Worm (Caenorhabditis elegans) whole organism, young adult: Measurements from ENCODE around the gene clec-40.

ENCODE experiments used
- B0261.1 ChIP-seq: sonication (generic microtip); optimal IDR thresholded peaks from 2 replicates; lab custom pipeline; 2016; ENCODE audit warnings: mild to moderate bottlenecking, missing genetic modification characterization, moderate library complexity, missing compliant biosample characterization
- B0336.3 ChIP-seq: fragments of 200-800 bp; sonication (Bioruptor generic); IDR thresholded peaks from 2 replicates; pipeline ENCODE4 v1.3.6; 2022; ENCODE audit warnings: missing genetic modification characterization, missing compliant biosample characterization
- F39B2.1 ChIP-seq: fragments of 200-800 bp; sonication (Bioruptor generic); IDR thresholded peaks from 2 replicates; pipeline ENCODE4 v1.3.6; 2022; ENCODE audit warnings: missing genetic modification reagents, missing genetic modification characterization, missing compliant biosample characterization
- F49E8.2 ChIP-seq: sonication (generic microtip); optimal IDR thresholded peaks from 3 replicates; lab custom pipeline; 2017; ENCODE audit warnings: missing genetic modification characterization, mild to moderate bottlenecking, missing compliant biosample characterization, antibody characterized with exemption, moderate library complexity; ENCODE audit not compliant: insufficient read depth
- F52B5.7 ChIP-seq: sonication (generic microtip); optimal IDR thresholded peaks from 2 replicates; lab custom pipeline; 2016; ENCODE audit warnings: mild to moderate bottlenecking, missing genetic modification characterization, missing compliant biosample characterization
- F57A8.1 ChIP-seq: fragments of 200-800 bp; sonication (Bioruptor generic); optimal IDR thresholded peaks from 2 replicates; lab custom pipeline; 2018; ENCODE audit warnings: mild to moderate bottlenecking, missing genetic modification characterization, moderate library complexity, missing compliant biosample characterization
- F57C9.4 ChIP-seq: sonication (generic microtip); optimal IDR thresholded peaks from 2 replicates; lab custom pipeline; 2017; ENCODE audit warnings: mild to moderate bottlenecking, missing genetic modification characterization, missing compliant biosample characterization
- K11D2.4 ChIP-seq: fragments of 200-800 bp; sonication (Bioruptor generic); IDR thresholded peaks from 2 replicates; pipeline ENCODE4 v1.3.6; 2022; ENCODE audit warnings: missing genetic modification reagents, missing genetic modification characterization, missing compliant biosample characterization
- T07F8.4 ChIP-seq: sonication (generic microtip); optimal IDR thresholded peaks from 2 replicates; lab custom pipeline; 2016; ENCODE audit warnings: mild to moderate bottlenecking, missing genetic modification characterization, moderate library complexity, missing compliant biosample characterization
- T26A5.8 ChIP-seq: sonication (generic microtip); optimal IDR thresholded peaks from 2 replicates; lab custom pipeline; 2016; ENCODE audit warnings: missing genetic modification characterization, missing compliant biosample characterization
- Y67H2A.10 ChIP-seq: fragments of 200-800 bp; sonication (Bioruptor generic); conservative IDR thresholded peaks from 2 replicates; pipeline ENCODE4 v1.3.6; 2022; ENCODE audit warnings: missing genetic modification reagents, missing genetic modification characterization, missing compliant biosample characterization
- Y95B8A.8 ChIP-seq: fragments of 200-800 bp; sonication (Bioruptor generic); IDR thresholded peaks from 2 replicates; pipeline ENCODE4 v1.3.6; 2022; ENCODE audit warnings: missing genetic modification reagents, missing genetic modification characterization, missing compliant biosample characterization
- ZK185.1 ChIP-seq: sonication (generic microtip); optimal IDR thresholded peaks from 2 replicates; lab custom pipeline; 2016; ENCODE audit warnings: mild to moderate bottlenecking, missing genetic modification characterization, missing compliant biosample characterization; ENCODE audit not compliant: poor library complexity, severe bottlenecking
- aptf-2 ChIP-seq: fragments of 200-800 bp; sonication (Bioruptor generic); conservative IDR thresholded peaks from 2 replicates; pipeline ENCODE4 v1.3.6; 2022; ENCODE audit warnings: missing genetic modification reagents, missing genetic modification characterization, missing compliant biosample characterization
- athp-1 ChIP-seq: sonication (generic microtip); optimal IDR thresholded peaks from 2 replicates; lab custom pipeline; 2017; ENCODE audit warnings: mild to moderate bottlenecking, missing genetic modification characterization, missing compliant biosample characterization
- attf-3 ChIP-seq: fragments of 200-800 bp; sonication (Bioruptor generic); conservative IDR thresholded peaks from 2 replicates; pipeline ENCODE4 v1.3.6; 2022; ENCODE audit warnings: missing genetic modification reagents, missing genetic modification characterization, missing compliant biosample characterization
- attf-5 ChIP-seq: fragments of 200-800 bp; sonication (Bioruptor generic); optimal IDR thresholded peaks from 2 replicates; lab custom pipeline; 2018; ENCODE audit warnings: mild to moderate bottlenecking, missing genetic modification characterization, missing compliant biosample characterization
- attf-6 ChIP-seq: fragments of 200-800 bp; sonication (Bioruptor generic); IDR thresholded peaks from 2 replicates; pipeline ENCODE4 v1.3.6; 2022; ENCODE audit warnings: missing genetic modification reagents, missing genetic modification characterization, missing compliant biosample characterization
- bed-1 ChIP-seq: fragments of 200-800 bp; sonication (Bioruptor generic); IDR thresholded peaks from 2 replicates; pipeline ENCODE4 v1.3.6; 2022; ENCODE audit warnings: missing genetic modification reagents, missing genetic modification characterization, missing compliant biosample characterization
- ccch-3 ChIP-seq: fragments of 200-800 bp; sonication (Bioruptor generic); optimal IDR thresholded peaks from 2 replicates; lab custom pipeline; 2018; ENCODE audit warnings: mild to moderate bottlenecking, missing genetic modification characterization, missing compliant biosample characterization
- cebp-1 ChIP-seq, 2 experiments: fragments of 200-800 bp in 1 of 2; sonication (Bioruptor generic) in 1 of 2; sonication (generic microtip) in 1 of 2; IDR thresholded peaks in 1 of 2; optimal IDR thresholded peaks in 1 of 2; 2 replicates each; pipeline versions ENCODE4 v1.3.6 to Lab custom; 2017 to 2022; ENCODE audit warnings: missing compliant biosample characterization in 2 of 2, missing genetic modification characterization in 2 of 2, mild to moderate bottlenecking in 1 of 2, missing genetic modification reagents in 1 of 2, moderate library complexity in 1 of 2
- ceh-100 ChIP-seq: fragments of 200-800 bp; sonication (Bioruptor generic); IDR thresholded peaks from 2 replicates; pipeline ENCODE4 v1.3.6; 2022; ENCODE audit warnings: missing genetic modification reagents, missing genetic modification characterization, missing compliant biosample characterization
- dpl-1 ChIP-seq: fragments of 150-350 bp; optimal IDR thresholded peaks from 2 replicates; lab custom pipeline; 2014; ENCODE audit warnings: missing biosample characterization, missing genetic modification reagents, missing genetic modification characterization
- ekl-4 ChIP-seq: fragments of 200-800 bp; sonication (Bioruptor generic); IDR thresholded peaks from 2 replicates; pipeline ENCODE4 v1.3.6; 2022; ENCODE audit warnings: missing genetic modification reagents, missing genetic modification characterization, missing compliant biosample characterization
- fkh-3 ChIP-seq: sonication (generic microtip); optimal IDR thresholded peaks from 2 replicates; lab custom pipeline; 2016; ENCODE audit warnings: mild to moderate bottlenecking, missing genetic modification characterization, missing compliant biosample characterization
- gei-17 ChIP-seq: fragments of 200-800 bp; sonication (Bioruptor generic); optimal IDR thresholded peaks from 2 replicates; lab custom pipeline; 2018; ENCODE audit warnings: mild to moderate bottlenecking, missing genetic modification characterization, missing compliant biosample characterization
- hmg-1.2 ChIP-seq: fragments of 200-800 bp; sonication (Bioruptor generic); IDR thresholded peaks from 2 replicates; pipeline ENCODE4 v1.3.6; 2022; ENCODE audit warnings: missing genetic modification reagents, missing genetic modification characterization, missing compliant biosample characterization
- hrde-1 ChIP-seq: sonication (generic microtip); optimal IDR thresholded peaks from 2 replicates; lab custom pipeline; 2016; ENCODE audit warnings: missing genetic modification characterization, mild to moderate bottlenecking, missing compliant biosample characterization, moderate library complexity, missing genotype, missing genetic modification reagents, borderline replicate concordance
- lin-26 ChIP-seq: fragments of 200-800 bp; sonication (Bioruptor generic); IDR thresholded peaks from 2 replicates; pipeline ENCODE4 v1.3.6; 2022; ENCODE audit warnings: missing genetic modification reagents, missing genetic modification characterization, missing compliant biosample characterization
- lin-35 ChIP-seq, 3 experiments: fragments of 150-350 bp in 2 of 3; sonication (generic microtip) in 1 of 3; optimal IDR thresholded peaks; 2 replicates each; lab custom pipeline; 2014 to 2018; ENCODE audit warnings: missing biosample characterization in 3 of 3, missing genetic modification characterization in 3 of 3, missing genetic modification reagents in 3 of 3
- lin-54 ChIP-seq: fragments of 200-800 bp; sonication (Bioruptor generic); optimal IDR thresholded peaks from 2 replicates; lab custom pipeline; 2018; ENCODE audit warnings: mild to moderate bottlenecking, missing genetic modification characterization, missing compliant biosample characterization
- lir-1 ChIP-seq: fragments of 200-800 bp; sonication (Bioruptor generic); conservative IDR thresholded peaks from 2 replicates; pipeline ENCODE4 v1.3.6; 2022; ENCODE audit warnings: missing genetic modification reagents, missing genetic modification characterization, missing compliant biosample characterization
- lsy-27 ChIP-seq: sonication (generic microtip); optimal IDR thresholded peaks from 2 replicates; lab custom pipeline; 2017; ENCODE audit warnings: missing genetic modification characterization, mild to moderate bottlenecking, missing compliant biosample characterization, antibody characterized with exemption, missing genotype, borderline replicate concordance; ENCODE audit not compliant: insufficient read depth
- madf-10 ChIP-seq: sonication (generic microtip); optimal IDR thresholded peaks from 2 replicates; lab custom pipeline; 2016; ENCODE audit warnings: mild to moderate bottlenecking, missing genetic modification characterization, missing compliant biosample characterization
- mes-4 ChIP-seq: sonication (generic microtip); optimal IDR thresholded peaks from 2 replicates; lab custom pipeline; 2016; ENCODE audit warnings: missing genotype, missing genetic modification characterization, missing compliant biosample characterization
- nfya-1 ChIP-seq: sonication (generic microtip); optimal IDR thresholded peaks from 2 replicates; lab custom pipeline; 2017; ENCODE audit warnings: antibody characterized with exemption, missing compliant biosample characterization, missing genetic modification characterization, borderline replicate concordance; ENCODE audit not compliant: insufficient read depth
- nfya-2 ChIP-seq: fragments of 200-800 bp; sonication (Bioruptor generic); IDR thresholded peaks from 2 replicates; pipeline ENCODE4 v1.3.6; 2022; ENCODE audit warnings: missing genetic modification reagents, missing genetic modification characterization, missing compliant biosample characterization
- nfyb-1 ChIP-seq: fragments of 200-800 bp; sonication (Bioruptor generic); IDR thresholded peaks from 2 replicates; pipeline ENCODE4 v1.3.6; 2022; ENCODE audit warnings: missing genetic modification reagents, missing genetic modification characterization, missing compliant biosample characterization
- sea-2 ChIP-seq: fragments of 200-800 bp; sonication (Bioruptor generic); IDR thresholded peaks from 2 replicates; pipeline ENCODE4 v1.3.6; 2022; ENCODE audit warnings: missing genetic modification characterization, missing compliant biosample characterization
- snpc-1.1 ChIP-seq: sonication (generic microtip); optimal IDR thresholded peaks from 2 replicates; lab custom pipeline; 2017; ENCODE audit warnings: missing genetic modification characterization, mild to moderate bottlenecking, missing compliant biosample characterization, antibody characterized with exemption, moderate library complexity, missing genotype, missing genetic modification reagents; ENCODE audit not compliant: insufficient read depth
- snpc-1.3 ChIP-seq: sonication (generic microtip); optimal IDR thresholded peaks from 2 replicates; lab custom pipeline; 2017; ENCODE audit warnings: missing genetic modification characterization, mild to moderate bottlenecking, missing compliant biosample characterization, antibody characterized with exemption, moderate library complexity, missing genotype, missing genetic modification reagents; ENCODE audit not compliant: insufficient read depth
- zfh-2 ChIP-seq: fragments of 200-800 bp; sonication (Bioruptor generic); conservative IDR thresholded peaks from 2 replicates; pipeline ENCODE4 v1.3.6; 2022; ENCODE audit warnings: missing genetic modification reagents, missing genetic modification characterization, missing compliant biosample characterization
- zim-3 ChIP-seq: sonication (generic microtip); optimal IDR thresholded peaks from 2 replicates; lab custom pipeline; 2017; ENCODE audit warnings: mild to moderate bottlenecking, missing genetic modification characterization, moderate library complexity, missing compliant biosample characterization
- ztf-3 ChIP-seq: fragments of 200-800 bp; sonication (Bioruptor generic); optimal IDR thresholded peaks from 2 replicates; lab custom pipeline; 2018; ENCODE audit warnings: mild to moderate bottlenecking, missing genetic modification characterization, missing compliant biosample characterization

Gene clec-40

ce11 chrV:16794828-16795354, 46.0 kb downstream of the clec-40 start, which contains the start of the genes ctps-1 and pus-1 (continued):
- TF ChIP-seq snpc-1.1 (tag; lab: Kevin White, UChicago) = peak; percentile 63
- no peak for TF ChIP-seq T07F8.4
- 0 out of 2 replicates have a peak, but pooled peaks have one; percentile 41 for TF ChIP-seq lir-1 (GFP tag; lab: Robert Waterston, UW)
- TF ChIP-seq ZK185.1 = no peak
- TF ChIP-seq ekl-4 (GFP tag; lab: Robert Waterston, UW) = peak; percentile 44; the same call in 1 of the 2 replicates
- TF ChIP-seq F52B5.7 (tag; lab: Kevin White, UChicago) = no peak
- TF ChIP-seq hrde-1 (tag; lab: Kevin White, UChicago) = no peak
- TF ChIP-seq F39B2.1 = no peak
- TF ChIP-seq nfya-2 (GFP tag; lab: Robert Waterston, UW) = no peak
- TF ChIP-seq attf-3 (GFP tag; lab: Robert Waterston, UW) = no peak
- TF ChIP-seq nfyb-1 (GFP tag; lab: Robert Waterston, UW) = 0 out of 2 replicates have a peak, but pooled peaks have one; percentile 40
- TF ChIP-seq F49E8.2 = peak; percentile 38
- no peak for TF ChIP-seq F57A8.1 (GFP tag; lab: Kevin White, UChicago)
- TF ChIP-seq athp-1 (tag; lab: Kevin White, UChicago) = no peak
- TF ChIP-seq T26A5.8 (tag; lab: Kevin White, UChicago) = no peak
- TF ChIP-seq aptf-2 (GFP tag; lab: Robert Waterston, UW) = no peak
- peak; percentile 8 for TF ChIP-seq attf-5 (GFP tag; lab: Kevin White, UChicago)
- 0 out of 2 replicates have a peak, but pooled peaks have one; percentile 22 for TF ChIP-seq K11D2.4 (GFP tag; lab: Robert Waterston, UW)
- TF ChIP-seq sea-2 (GFP tag; lab: Robert Waterston, UW) = no peak
- peak in 1 of 3 experiments; percentile 69 for TF ChIP-seq lin-35 (GFP tag; optimal IDR thresholded peaks at IDR 0.05; lab: Kevin White, UChicago)
- TF ChIP-seq bed-1 (GFP tag; lab: Robert Waterston, UW) = no peak
- no peak for TF ChIP-seq fkh-3 (tag; lab: Kevin White, UChicago)
- TF ChIP-seq Y95B8A.8 (GFP tag; lab: Robert Waterston, UW) = no peak
- TF ChIP-seq lin-54 (GFP tag; lab: Kevin White, UChicago) = peak; percentile 77
- no peak for TF ChIP-seq snpc-1.3 (tag; lab: Kevin White, UChicago)
- TF ChIP-seq mes-4 (tag; lab: Kevin White, UChicago) = no peak
- TF ChIP-seq nfya-1 (tag; lab: Kevin White, UChicago) = no peak
- TF ChIP-seq F57C9.4 (tag; lab: Kevin White, UChicago) = no peak
- no peak for TF ChIP-seq zfh-2 (GFP tag; lab: Robert Waterston, UW)
- TF ChIP-seq gei-17 = no peak
- no peak for TF ChIP-seq Y67H2A.10 (GFP tag; lab: Robert Waterston, UW)
- TF ChIP-seq ztf-3 (GFP tag; lab: Kevin White, UChicago) = no peak
- TF ChIP-seq lin-26 (GFP tag; lab: Robert Waterston, UW) = no peak

DNA sequence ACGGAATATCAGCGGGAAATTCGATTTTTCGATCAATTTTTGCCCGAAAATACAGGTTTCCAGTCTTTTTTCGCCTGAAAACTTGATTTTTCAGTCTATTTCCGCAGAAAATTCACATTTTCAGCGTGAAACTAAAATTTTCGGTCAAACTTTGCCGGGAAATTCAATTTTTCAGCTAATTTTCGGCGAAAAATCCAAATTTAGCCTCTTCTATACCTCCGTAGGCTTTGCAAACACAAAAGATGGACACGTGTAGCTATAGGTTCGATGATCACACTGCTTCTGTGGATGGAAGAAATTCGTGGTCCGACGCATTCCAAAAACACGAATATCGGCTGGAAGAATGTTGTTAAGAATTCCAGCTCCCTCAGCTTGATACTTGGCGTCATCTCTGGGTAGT, 46.8 kb downstream of the clec-40 start:
- TF ChIP-seq hmg-1.2 (GFP tag; lab: Robert Waterston, UW) (no peak), cebp-1 (GFP tag; IDR thresholded peaks at IDR 0.05; lab: Robert Waterston, UW) (no peak), cebp-1 (tag; optimal IDR thresholded peaks at IDR 0.05; lab: Kevin White, UChicago) (no peak), madf-10 (tag; lab: Kevin White, UChicago) (no peak), Y67H2A.10 (GFP tag; lab: Robert Waterston, UW) (no peak), ccch-3 (GFP tag; lab: Kevin White, UChicago) (no peak), attf-6 (GFP tag; lab: Robert Waterston, UW) (no peak), zim-3 (tag; lab: Kevin White, UChicago) (no peak), ceh-100 (GFP tag; lab: Robert Waterston, UW) (no peak), dpl-1 (GFP tag; lab: Kevin White, UChicago) (no peak), B0336.3 (no peak), B0261.1 (no peak), lsy-27 (tag; lab: Kevin White, UChicago) (no peak)
- TF ChIP-seq, all 124 proteins: peak for 0
